Worm (Caenorhabditis elegans) whole organism, late embryonic: ENCODE data around the gene C01G10.15.

Experiments
- ama-1 ChIP-seq: fragments of 150-350 bp; optimal IDR thresholded peaks from 2 replicates; lab custom pipeline; 2014
- ceh-24 ChIP-seq: sonication (generic microtip); optimal IDR thresholded peaks from 2 replicates; lab custom pipeline; 2016; ENCODE audit warnings: mild to moderate bottlenecking, missing genetic modification characterization, missing compliant biosample characterization
- ceh-31 ChIP-seq: sonication (generic microtip); optimal IDR thresholded peaks from 2 replicates; lab custom pipeline; 2016; ENCODE audit warnings: missing genetic modification characterization, missing compliant biosample characterization
- ets-4 ChIP-seq: sonication (generic microtip); optimal IDR thresholded peaks from 2 replicates; lab custom pipeline; 2016; ENCODE audit warnings: missing genetic modification characterization, missing compliant biosample characterization
- lim-6 ChIP-seq: sonication (generic microtip); optimal IDR thresholded peaks from 2 replicates; lab custom pipeline; 2016; ENCODE audit warnings: missing genetic modification characterization, missing compliant biosample characterization
- lin-11 ChIP-seq: fragments of 200-800 bp; sonication (Bioruptor generic); optimal IDR thresholded peaks from 2 replicates; lab custom pipeline; 2018; ENCODE audit warnings: mild to moderate bottlenecking, missing genetic modification characterization, missing compliant biosample characterization
- pha-4 ChIP-seq: fragments of 150-350 bp; optimal IDR thresholded peaks from 2 replicates; lab custom pipeline; 2018; ENCODE audit warnings: missing biosample characterization, missing genetic modification reagents, missing genetic modification characterization
- pqm-1 ChIP-seq: sonication (generic microtip); optimal IDR thresholded peaks from 2 replicates; lab custom pipeline; 2016; ENCODE audit warnings: missing genetic modification characterization, missing compliant biosample characterization
- ref-2 ChIP-seq: sonication (generic microtip); optimal IDR thresholded peaks from 2 replicates; lab custom pipeline; 2016; ENCODE audit warnings: missing genetic modification characterization, missing compliant biosample characterization
- tbx-2 ChIP-seq: sonication (generic microtip); optimal IDR thresholded peaks from 2 replicates; lab custom pipeline; 2016; ENCODE audit warnings: missing genetic modification characterization, missing compliant biosample characterization
- unc-55 ChIP-seq: sonication (generic microtip); optimal IDR thresholded peaks from 2 replicates; lab custom pipeline; 2017; ENCODE audit warnings: missing biosample characterization, missing genetic modification reagents, missing genetic modification characterization
- unc-86 ChIP-seq: sonication (generic microtip); optimal IDR thresholded peaks from 2 replicates; lab custom pipeline; 2016; ENCODE audit warnings: missing genetic modification characterization, missing compliant biosample characterization

DNA sequence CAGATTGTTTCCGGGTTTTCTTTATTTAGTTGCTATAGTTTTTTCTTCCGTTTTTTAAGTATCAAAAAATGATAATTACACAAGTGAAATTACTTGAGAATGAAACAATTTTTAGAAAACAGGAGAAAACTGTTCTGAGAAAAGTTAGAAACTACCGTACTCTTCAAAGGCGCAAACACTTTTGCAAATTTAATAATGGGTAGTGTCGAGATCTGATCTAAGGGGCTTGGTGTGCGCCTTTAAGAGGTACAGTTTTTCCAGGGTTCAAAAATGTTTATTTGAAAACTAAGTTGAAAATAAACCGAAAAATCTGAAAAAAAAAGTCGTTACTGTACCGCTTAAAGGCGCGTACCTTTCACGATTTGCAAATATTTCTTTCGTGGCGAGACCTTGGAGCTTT lies 26.5 kb downstream of the C01G10.15 start:
- TF ChIP-seq ama-1 (lab: Kevin White, UChicago) = no peak
- TF ChIP-seq ceh-24 = no peak
- no peak for TF ChIP-seq pha-4 (tag; lab: Kevin White, UChicago)
- TF ChIP-seq ets-4 = no peak
- no peak for TF ChIP-seq unc-86 (tag; lab: Kevin White, UChicago)
- TF ChIP-seq pqm-1 = no peak
- TF ChIP-seq lin-11 (tag; lab: Kevin White, UChicago) = no peak
- no peak for TF ChIP-seq ceh-31 (tag; lab: Kevin White, UChicago)
- no peak for TF ChIP-seq unc-55
- no peak for TF ChIP-seq ref-2 (tag; lab: Kevin White, UChicago)
- no peak for TF ChIP-seq tbx-2
- TF ChIP-seq lim-6 = no peak
